Worm (Caenorhabditis elegans): ENCODE results near the gene nlp-26.
A peak's percentile ranks its signal among the peaks of the same experiment; 100 is the strongest.

Gene nlp-26

ce11 chrV:19611675-19612345, 1.5 kb upstream of the nlp-26 start (continued):
- TF ChIP-seq rcor-1 (GFP tag; IDR thresholded peaks at IDR 0.05), result no peak
- TF ChIP-seq ztf-25 (GFP tag; IDR thresholded peaks at IDR 0.05), result no peak
- no peak for TF ChIP-seq attf-3 (GFP tag; conservative IDR thresholded peaks at IDR 0.05)
- no peak for TF ChIP-seq atf-7 (tag; optimal IDR thresholded peaks at IDR 0.05)
- no peak for TF ChIP-seq F23B12.7 (tag; optimal IDR thresholded peaks at IDR 0.05; ENCODE audit: insufficient read depth)
- TF ChIP-seq hmg-1.2 (GFP tag; IDR thresholded peaks at IDR 0.05), result peak; percentile 79
- no peak for TF ChIP-seq egl-44 (GFP tag; IDR thresholded peaks at IDR 0.05)
- TF ChIP-seq sea-2 (GFP tag; IDR thresholded peaks at IDR 0.05), result no peak
- TF ChIP-seq nhr-80 (tag; optimal IDR thresholded peaks at IDR 0.05), result no peak
- no peak for TF ChIP-seq let-607 (tag; optimal IDR thresholded peaks at IDR 0.05)
- no peak for TF ChIP-seq unc-130 (GFP tag; optimal IDR thresholded peaks at IDR 0.05)
- TF ChIP-seq ceh-27 (GFP tag; optimal IDR thresholded peaks at IDR 0.05), result no peak
- TF ChIP-seq ztf-22 (GFP tag; optimal IDR thresholded peaks at IDR 0.05), result no peak
- peak; percentile 14 for TF ChIP-seq ztf-26 (tag; optimal IDR thresholded peaks at IDR 0.05)
- TF ChIP-seq snpc-3.4 (tag; optimal IDR thresholded peaks at IDR 0.05), result no peak
- TF ChIP-seq aptf-3 (GFP tag; IDR thresholded peaks at IDR 0.05), result no peak
- no peak for TF ChIP-seq B0019.2 (GFP tag; conservative IDR thresholded peaks at IDR 0.05)
- TF ChIP-seq B0336.3 (GFP tag; IDR thresholded peaks at IDR 0.05), result no peak

- TF ChIP-seq F39B2.1 (GFP tag; IDR thresholded peaks at IDR 0.05) (no peak), let-526 (GFP tag; IDR thresholded peaks at IDR 0.05) (0 out of 2 replicates have a peak, but pooled peaks have one; percentile 41), hmg-1.2 (GFP tag; IDR thresholded peaks at IDR 0.05) (peak; percentile 86), aptf-2 (GFP tag; conservative IDR thresholded peaks at IDR 0.05) (no peak)
These were observed 6.8 kb downstream of the nlp-26 start for ce11 chrV:19620098-19620497.

DNA sequence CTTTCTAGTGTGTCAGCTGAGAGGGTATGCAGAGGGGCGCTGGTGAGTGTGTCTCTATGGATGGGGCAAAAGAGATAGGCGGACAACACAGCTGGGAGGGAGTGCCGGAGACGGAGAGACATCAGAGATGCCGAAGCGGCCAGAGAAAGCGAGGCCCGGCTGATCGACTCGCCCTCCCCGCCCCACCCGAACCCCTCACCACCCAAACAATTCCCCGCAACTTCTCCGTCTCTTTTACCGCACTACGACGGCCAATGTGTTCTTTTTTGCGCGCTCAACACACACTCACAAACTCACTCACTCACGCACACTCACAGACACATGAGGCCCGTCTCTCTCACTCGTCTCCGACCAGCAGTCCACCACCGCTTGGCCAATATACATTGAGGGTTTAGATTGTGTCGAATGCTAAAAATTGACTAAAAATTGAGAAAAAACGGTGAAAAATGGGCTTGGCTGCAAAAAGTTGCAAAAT, 9.2 kb downstream of the nlp-26 start, which contains the start of gene Y43F8C.3:
Y43F8C.3 (minus strand) TSS at position 187 of the 475 bp plus-strand sequence.
- TF ChIP-seq dox-1 (GFP tag; IDR thresholded peaks at IDR 0.05) (peak; percentile 86), K12H6.12 (tag; optimal IDR thresholded peaks at IDR 0.05) (peak; percentile 77), snpc-4 (GFP tag; optimal IDR thresholded peaks at IDR 0.05) (peak; percentile 20), snpc-4 (tag; optimal IDR thresholded peaks at IDR 0.05) (peak in 1 of 4 experiments; percentile 38), chd-7 (tag; optimal IDR thresholded peaks at IDR 0.05) (peak; percentile 31), zfh-2 (GFP tag; conservative IDR thresholded peaks at IDR 0.05) (peak; percentile 99), ztf-22 (GFP tag; optimal IDR thresholded peaks at IDR 0.05) (no peak), F49E8.2 (tag; optimal IDR thresholded peaks at IDR 0.05; ENCODE audit: insufficient read depth) (no peak), F23B12.7 (tag; optimal IDR thresholded peaks at IDR 0.05; ENCODE audit: insufficient read depth) (peak; percentile 58), sptf-2 (GFP tag; optimal IDR thresholded peaks at IDR 0.05) (peak; percentile 39), F10E7.11 (tag; optimal IDR thresholded peaks at IDR 0.05) (no peak), lin-35 (GFP tag; optimal IDR thresholded peaks at IDR 0.05) (peak in 1 of 3 experiments; percentile 20), somi-1 (GFP tag; optimal IDR thresholded peaks at IDR 0.05) (peak; percentile 33), Y95B8A.8 (GFP tag; IDR thresholded peaks at IDR 0.05) (no peak), tbp1 (GFP tag; optimal IDR thresholded peaks at IDR 0.05) (peak; percentile 6), madf-6 (GFP tag; IDR thresholded peaks at IDR 0.05) (no peak), cebp-1 (GFP tag; IDR thresholded peaks at IDR 0.05) (no peak), cebp-1 (tag; optimal IDR thresholded peaks at IDR 0.05) (peak; percentile 78), nhr-80 (tag; optimal IDR thresholded peaks at IDR 0.05) (peak; percentile 28), F57A8.1 (GFP tag; optimal IDR thresholded peaks at IDR 0.05) (no peak), hmg-1.2 (GFP tag; IDR thresholded peaks at IDR 0.05) (peak; percentile 70), repo-1 (tag; optimal IDR thresholded peaks at IDR 0.05) (no peak), egrh-3 (GFP tag; IDR thresholded peaks at IDR 0.05) (peak; percentile 93), fkh-3 (tag; optimal IDR thresholded peaks at IDR 0.05) (no peak), cebp-2 (GFP tag; IDR thresholded peaks at IDR 0.05) (no peak), madf-10 (tag; optimal IDR thresholded peaks at IDR 0.05) (no peak), athp-1 (tag; optimal IDR thresholded peaks at IDR 0.05) (peak; percentile 13), pbrm-1 (GFP tag; IDR thresholded peaks at IDR 0.05) (0 out of 2 replicates have a peak, but pooled peaks have one; percentile 32)

Data from whole organism, young adult.